Fruit fly (Drosophila melanogaster): Measurements from ENCODE around the gene Icmt.
A peak's percentile ranks its signal among the peaks of the same experiment; 100 is the strongest.

Gene Icmt

dm6 chr3L:13036706-13037457, 18.8 kb downstream of the Icmt start, which contains the start of gene Srrm1:
Gene Srrm1 (plus strand): TSS chr3L:13036821.
- TF ChIP-seq CG11398 (GFP tag; optimal IDR thresholded peaks at IDR 0.05) (no peak), CG17829 (tag; optimal IDR thresholded peaks at IDR 0.05) (peak; percentile 46), lab (GFP tag; optimal IDR thresholded peaks at IDR 0.05) (peak; percentile 35), ttk (GFP tag; IDR thresholded peaks at IDR 0.05) (no peak), Adf1 (GFP tag; IDR thresholded peaks at IDR 0.05) (peak; percentile 65), Dfd (GFP tag; optimal IDR thresholded peaks at IDR 0.05) (no peak), CG12659 (GFP tag; optimal IDR thresholded peaks at IDR 0.05) (peak; percentile 83), bowl (GFP tag; IDR thresholded peaks at IDR 0.05) (no peak), org-1 (GFP tag; optimal IDR thresholded peaks at IDR 0.05) (no peak), CG12236 (GFP tag; optimal IDR thresholded peaks at IDR 0.05) (no peak), CG14667 (GFP tag; IDR thresholded peaks at IDR 0.05) (no peak), CG13424 (tag; optimal IDR thresholded peaks at IDR 0.05) (no peak), CG4854 (GFP tag; optimal IDR thresholded peaks at IDR 0.05) (peak; percentile 10), Dek (tag; optimal IDR thresholded peaks at IDR 0.05) (peak; percentile 19), h (optimal IDR thresholded peaks at IDR 0.05) (no peak), oc (tag; optimal IDR thresholded peaks at IDR 0.05) (peak; percentile 53), CG1792 (GFP tag; optimal IDR thresholded peaks at IDR 0.05) (peak; percentile 11), CG11093 (GFP tag; IDR thresholded peaks at IDR 0.05) (no peak), ash1 (GFP tag; optimal IDR thresholded peaks at IDR 0.05) (no peak), ac (GFP tag; optimal IDR thresholded peaks at IDR 0.05) (no peak), dimm (GFP tag; IDR thresholded peaks at IDR 0.05) (no peak), crol (GFP tag; IDR thresholded peaks at IDR 0.05) (peak; percentile 82), Doc2 (GFP tag; IDR thresholded peaks at IDR 0.05) (no peak), CG13296 (GFP tag; optimal IDR thresholded peaks at IDR 0.05) (no peak), CG1602 (GFP tag; optimal IDR thresholded peaks at IDR 0.05) (no peak), HmgZ (tag; optimal IDR thresholded peaks at IDR 0.05) (peak; percentile 63), CG12391 (tag; optimal IDR thresholded peaks at IDR 0.05) (peak; percentile 44), CG9797 (GFP tag; optimal IDR thresholded peaks at IDR 0.05) (peak; percentile 61), CG2875 (GFP tag; optimal IDR thresholded peaks at IDR 0.05) (no peak), BEAF-32 (GFP tag; optimal IDR thresholded peaks at IDR 0.05) (peak; percentile 97), zen (tag; optimal IDR thresholded peaks at IDR 0.05) (peak; percentile 31), ATbp (GFP tag; optimal IDR thresholded peaks at IDR 0.05) (no peak), Chrac-16 (GFP tag; optimal IDR thresholded peaks at IDR 0.05) (peak; percentile 17), CG14050 (GFP tag; IDR thresholded peaks at IDR 0.05) (no peak), CG6175 (GFP tag; IDR thresholded peaks at IDR 0.05) (no peak), CG10959 (GFP tag; IDR thresholded peaks at IDR 0.05) (no peak), hth (optimal IDR thresholded peaks at IDR 0.05) (no peak), tup (GFP tag; optimal IDR thresholded peaks at IDR 0.05) (no peak), br (optimal IDR thresholded peaks at IDR 0.05) (no peak), mirr (GFP tag; optimal IDR thresholded peaks at IDR 0.05) (no peak), CoRest (tag; optimal IDR thresholded peaks at IDR 0.05) (peak; percentile 65), bsh (GFP tag; optimal IDR thresholded peaks at IDR 0.05) (no peak), CG11723 (GFP tag; optimal IDR thresholded peaks at IDR 0.05) (no peak), pfk (GFP tag; optimal IDR thresholded peaks at IDR 0.05) (peak; percentile 25), Taf1 (GFP tag; IDR thresholded peaks at IDR 0.05) (no peak), TFAM (GFP tag; optimal IDR thresholded peaks at IDR 0.05) (no peak), Ravus (GFP tag; IDR thresholded peaks at IDR 0.05) (no peak), zf30C (GFP tag; optimal IDR thresholded peaks at IDR 0.05) (no peak), slbo (GFP tag; IDR thresholded peaks at IDR 0.05) (peak; percentile 59; the same call in 1 of the 2 replicates), sens (GFP tag) (peak; percentile 90), vvl (GFP tag; IDR thresholded peaks at IDR 0.05) (peak; percentile 69)

Data from whole organism, embryonic.